Fruit fly (Drosophila melanogaster) whole organism, embryonic: Measurements from ENCODE around the gene CG31231.
A peak's percentile ranks its signal among the peaks of the same experiment; 100 is the strongest.

Experiments used
- Adf1 ChIP-seq: fragments of 200-800 bp; sonication (Bioruptor generic); IDR thresholded peaks from 2 replicates; pipeline ENCODE4 v1.3.6; 2022; ENCODE audit warnings: missing biosample characterization, missing genetic modification characterization
- Asciz ChIP-seq: fragments of 200-800 bp; sonication (Bioruptor generic); optimal IDR thresholded peaks from 2 replicates; lab custom pipeline; 2017; ENCODE audit warnings: missing biosample characterization, mild to moderate bottlenecking, missing genetic modification characterization, missing genetic modification reagents
- Bgb ChIP-seq: fragments of 200-800 bp; sonication (Bioruptor generic); IDR thresholded peaks from 2 replicates; pipeline ENCODE4 v1.3.6; 2022; ENCODE audit warnings: missing biosample characterization, missing genetic modification characterization; ENCODE audit not compliant: partially characterized antibody
- CG11560 ChIP-seq: fragments of 200-800 bp; sonication (Bioruptor generic); IDR thresholded peaks from 3 replicates; pipeline ENCODE4 v1.3.6; 2022; ENCODE audit warnings: missing biosample characterization, missing genetic modification characterization
- CG12659 ChIP-seq: fragments of 200-800 bp; sonication (Bioruptor generic); optimal IDR thresholded peaks from 3 replicates; lab custom pipeline; 2017; ENCODE audit warnings: mild to moderate bottlenecking, missing biosample characterization, missing genetic modification reagents, missing genetic modification characterization
- CG12744 ChIP-seq: fragments of 200-800 bp; sonication (Bioruptor generic); optimal IDR thresholded peaks from 2 replicates; lab custom pipeline; 2016; ENCODE audit warnings: missing biosample characterization, missing genetic modification characterization
- CG14965 ChIP-seq: fragments of 200-800 bp; sonication (Bioruptor generic); optimal IDR thresholded peaks from 2 replicates; lab custom pipeline; 2016; ENCODE audit warnings: missing biosample characterization, missing genetic modification characterization, borderline replicate concordance
- CG1529 ChIP-seq: fragments of 200-800 bp; sonication (Bioruptor generic); optimal IDR thresholded peaks from 3 replicates; lab custom pipeline; 2018; ENCODE audit warnings: missing biosample characterization, missing genetic modification characterization
- CG1602 ChIP-seq: fragments of 200-800 bp; sonication (Bioruptor generic); optimal IDR thresholded peaks from 3 replicates; lab custom pipeline; 2016; ENCODE audit warnings: missing biosample characterization, missing genetic modification characterization
- CG1603 ChIP-seq: fragments of 200-800 bp; sonication (Bioruptor generic); optimal IDR thresholded peaks from 2 replicates; lab custom pipeline; 2019; ENCODE audit warnings: missing biosample characterization, mild to moderate bottlenecking, missing genetic modification characterization, moderate library complexity
- CG17612 ChIP-seq: fragments of 200-800 bp; sonication (Bioruptor generic); IDR thresholded peaks from 2 replicates; pipeline ENCODE4 v1.3.6; 2022; ENCODE audit warnings: missing biosample characterization, missing genetic modification characterization
- CG18262 ChIP-seq: fragments of 200-800 bp; optimal IDR thresholded peaks from 3 replicates; lab custom pipeline; 2019; ENCODE audit warnings: missing biosample characterization, mild to moderate bottlenecking, missing genetic modification characterization, moderate library complexity
- CG18476 ChIP-seq: fragments of 200-800 bp; sonication (Bioruptor generic); optimal IDR thresholded peaks from 2 replicates; lab custom pipeline; 2016; ENCODE audit warnings: missing biosample characterization, mild to moderate bottlenecking, missing genetic modification characterization
- CG31365 ChIP-seq: fragments of 200-800 bp; sonication (Bioruptor generic); optimal IDR thresholded peaks from 2 replicates; lab custom pipeline; 2018; ENCODE audit warnings: missing biosample characterization, mild to moderate bottlenecking, missing genetic modification characterization
- CG31441 ChIP-seq: fragments of 200-800 bp; sonication (Bioruptor generic); IDR thresholded peaks from 2 replicates; pipeline ENCODE4 v1.3.6; 2022; ENCODE audit warnings: missing biosample characterization, missing genetic modification characterization
- CG3847 ChIP-seq: fragments of 200-800 bp; sonication (Bioruptor generic); IDR thresholded peaks from 2 replicates; pipeline ENCODE4 v1.3.6; 2022; ENCODE audit warnings: missing biosample characterization, missing genetic modification characterization
- CG4707 ChIP-seq: fragments of 200-800 bp; sonication (Bioruptor generic); optimal IDR thresholded peaks from 2 replicates; lab custom pipeline; 2018; ENCODE audit warnings: missing biosample characterization, mild to moderate bottlenecking, missing genetic modification characterization, moderate library complexity
- CG5953 ChIP-seq: fragments of 200-800 bp; sonication (Bioruptor generic); IDR thresholded peaks from 2 replicates; pipeline ENCODE4 v1.3.6; 2022; ENCODE audit warnings: missing biosample characterization, missing genetic modification characterization
- CG6683 ChIP-seq: fragments of 200-800 bp; sonication (Bioruptor generic); optimal IDR thresholded peaks from 2 replicates; lab custom pipeline; 2017; ENCODE audit warnings: missing biosample characterization, mild to moderate bottlenecking, missing genetic modification characterization, missing genetic modification reagents
- D19B ChIP-seq: fragments of 200-800 bp; sonication (Bioruptor generic); optimal IDR thresholded peaks from 2 replicates; lab custom pipeline; 2017; ENCODE audit warnings: missing biosample characterization, mild to moderate bottlenecking, missing genetic modification characterization
- Eip74EF ChIP-seq, 2 experiments: fragments of 200-800 bp in 1 of 2; fragments of >200 bp in 1 of 2; sonication (Bioruptor generic) in 1 of 2; optimal IDR thresholded peaks; 2 replicates each; lab custom pipeline; 2017 to 2019; ENCODE audit warnings: missing biosample characterization in 2 of 2, missing genetic modification characterization in 2 of 2, mild to moderate bottlenecking in 1 of 2, moderate library complexity in 1 of 2
- Fer1 ChIP-seq: fragments of 200-800 bp; sonication (Bioruptor generic); optimal IDR thresholded peaks from 2 replicates; lab custom pipeline; 2017; ENCODE audit warnings: missing biosample characterization, mild to moderate bottlenecking, missing genetic modification characterization
- Hr51 ChIP-seq, 2 experiments: fragments of 200-800 bp; sonication (Bioruptor generic); optimal IDR thresholded peaks; 2 replicates in 1 of 2; 3 replicates in 1 of 2; lab custom pipeline; 2016 to 2018; ENCODE audit warnings: missing biosample characterization in 2 of 2, missing genetic modification characterization in 2 of 2, mild to moderate bottlenecking in 1 of 2, moderate library complexity in 1 of 2
- Hsf ChIP-seq: fragments of 200-800 bp; sonication (Bioruptor generic); optimal IDR thresholded peaks from 3 replicates; lab custom pipeline; 2016; ENCODE audit warnings: missing biosample characterization, missing genetic modification characterization
- MESR4 ChIP-seq: fragments of 200-800 bp; sonication (Bioruptor generic); optimal IDR thresholded peaks from 2 replicates; lab custom pipeline; 2018; ENCODE audit warnings: missing biosample characterization, mild to moderate bottlenecking, missing genetic modification characterization, moderate library complexity
- Nf-YB ChIP-seq: fragments of 200-800 bp; sonication (Bioruptor generic); optimal IDR thresholded peaks from 3 replicates; lab custom pipeline; 2019; ENCODE audit warnings: missing biosample characterization, mild to moderate bottlenecking, missing genetic modification characterization, moderate library complexity
- Pdp1 ChIP-seq, 2 experiments: fragments of 200-800 bp; sonication (Bioruptor generic); optimal IDR thresholded peaks; 3 replicates each; lab custom pipeline; 2016; ENCODE audit warnings: missing biosample characterization in 2 of 2, missing genetic modification characterization in 2 of 2, mild to moderate bottlenecking in 1 of 2, moderate library complexity in 1 of 2
- Spps ChIP-seq: fragments of 200-800 bp; sonication (Bioruptor generic); optimal IDR thresholded peaks from 2 replicates; lab custom pipeline; 2018; ENCODE audit warnings: missing biosample characterization, mild to moderate bottlenecking, missing genetic modification characterization
- Stat92E ChIP-seq, 3 experiments: fragments of >200 bp in 2 of 3; fragments of 200-800 bp in 1 of 3; sonication (Bioruptor generic) in 1 of 3; optimal IDR thresholded peaks; 2 replicates each; lab custom pipeline; 2017 to 2019; ENCODE audit warnings: missing biosample characterization in 3 of 3, missing genetic modification characterization in 3 of 3, mild to moderate bottlenecking in 1 of 3, moderate library complexity in 1 of 3
- Taf1 ChIP-seq: fragments of 200-800 bp; sonication (Bioruptor generic); IDR thresholded peaks from 2 replicates; pipeline ENCODE4 v1.3.6; 2022; ENCODE audit warnings: missing biosample characterization, missing genetic modification characterization
- ab ChIP-seq: fragments of 200-800 bp; sonication (Bioruptor generic); optimal IDR thresholded peaks from 2 replicates; lab custom pipeline; 2016; ENCODE audit warnings: missing biosample characterization, missing genetic modification characterization
- bcd ChIP-seq: fragments of 200-800 bp; sonication (Bioruptor generic); optimal IDR thresholded peaks from 2 replicates; lab custom pipeline; 2017; ENCODE audit warnings: missing biosample characterization, mild to moderate bottlenecking, missing genetic modification characterization
- caup ChIP-seq: fragments of 200-800 bp; sonication (Bioruptor generic); optimal IDR thresholded peaks from 3 replicates; lab custom pipeline; 2017; ENCODE audit warnings: missing biosample characterization, mild to moderate bottlenecking, missing genetic modification characterization, moderate library complexity; ENCODE audit not compliant: severe bottlenecking
- cg ChIP-seq: fragments of 200-800 bp; sonication (Bioruptor generic); optimal IDR thresholded peaks from 3 replicates; lab custom pipeline; 2019; ENCODE audit warnings: missing biosample characterization, mild to moderate bottlenecking, missing genetic modification characterization, moderate library complexity
- ci ChIP-seq: fragments of 200-800 bp; sonication (Bioruptor generic); IDR thresholded peaks from 3 replicates; pipeline ENCODE4 v1.3.6; 2022; ENCODE audit warnings: missing biosample characterization, missing genetic modification characterization
- dati ChIP-seq: fragments of 200-800 bp; sonication (Bioruptor generic); IDR thresholded peaks from 2 replicates; pipeline ENCODE4 v1.3.6; 2022; ENCODE audit warnings: missing biosample characterization, missing genetic modification characterization
- dmrt11E ChIP-seq: fragments of 200-800 bp; sonication (Bioruptor generic); optimal IDR thresholded peaks from 3 replicates; lab custom pipeline; 2018; ENCODE audit warnings: missing biosample characterization, mild to moderate bottlenecking, missing genetic modification characterization, moderate library complexity
- dpn ChIP-seq, 2 experiments: fragments of 200-800 bp; sonication (Bioruptor generic); optimal IDR thresholded peaks; 3 replicates each; lab custom pipeline; 2016; ENCODE audit warnings: missing biosample characterization in 2 of 2, missing genetic modification characterization in 2 of 2
- ems ChIP-seq: fragments of 200-800 bp; sonication (Bioruptor generic); optimal IDR thresholded peaks from 3 replicates; lab custom pipeline; 2016; ENCODE audit warnings: missing biosample characterization, missing genetic modification characterization
- gcm2 ChIP-seq: fragments of 200-800 bp; sonication (Bioruptor generic); optimal IDR thresholded peaks from 2 replicates; lab custom pipeline; 2016; ENCODE audit warnings: missing biosample characterization, missing genetic modification characterization
- jing ChIP-seq: fragments of 200-800 bp; sonication (Bioruptor generic); optimal IDR thresholded peaks from 2 replicates; lab custom pipeline; 2018; ENCODE audit warnings: missing biosample characterization, mild to moderate bottlenecking, missing genetic modification characterization
- lmd ChIP-seq: fragments of 200-800 bp; sonication (Bioruptor generic); IDR thresholded peaks from 2 replicates; pipeline ENCODE4 v1.3.6; 2022; ENCODE audit warnings: missing biosample characterization, missing genetic modification characterization
- lov ChIP-seq, 2 experiments: fragments of 200-800 bp in 1 of 2; fragments of >200 bp in 1 of 2; sonication (Bioruptor generic) in 1 of 2; IDR thresholded peaks in 1 of 2; optimal IDR thresholded peaks in 1 of 2; 2 replicates in 1 of 2; 3 replicates in 1 of 2; pipeline versions ENCODE4 v1.3.6 to Lab custom; 2017 to 2022; ENCODE audit warnings: missing biosample characterization in 1 of 2, missing genetic modification characterization in 1 of 2
- mld ChIP-seq: fragments of 200-800 bp; sonication (Bioruptor generic); IDR thresholded peaks from 3 replicates; pipeline ENCODE4 v1.3.6; 2022; ENCODE audit warnings: missing biosample characterization, missing genetic modification characterization; ENCODE audit not compliant: partially characterized antibody
- ranshi ChIP-seq: fragments of 200-800 bp; sonication (Bioruptor generic); IDR thresholded peaks from 2 replicates; pipeline ENCODE4 v1.3.6; 2022; ENCODE audit warnings: missing biosample characterization, missing genetic modification characterization
- seq ChIP-seq: fragments of 200-800 bp; sonication (Bioruptor generic); IDR thresholded peaks from 2 replicates; pipeline ENCODE4 v1.3.6; 2022; ENCODE audit warnings: missing biosample characterization, missing genetic modification characterization
- sisA ChIP-seq: fragments of 200-800 bp; sonication (Bioruptor generic); IDR thresholded peaks from 2 replicates; pipeline ENCODE4 v1.3.6; 2022; ENCODE audit warnings: missing biosample characterization, missing genetic modification characterization
- sqz ChIP-seq: fragments of 200-800 bp; sonication (Bioruptor generic); optimal IDR thresholded peaks from 3 replicates; lab custom pipeline; 2018; ENCODE audit warnings: missing biosample characterization, mild to moderate bottlenecking, missing genetic modification characterization
- sug ChIP-seq: fragments of 200-800 bp; optimal IDR thresholded peaks from 2 replicates; lab custom pipeline; 2019; ENCODE audit warnings: missing biosample characterization, mild to moderate bottlenecking, missing genetic modification characterization, moderate library complexity
- trem ChIP-seq: fragments of 200-800 bp; optimal IDR thresholded peaks from 3 replicates; lab custom pipeline; 2019; ENCODE audit warnings: missing biosample characterization, mild to moderate bottlenecking, missing genetic modification characterization, moderate library complexity

CG31231 gene

dm6 chr3R:18663525-18663924 is 1.6 kb upstream of the CG31231 start, which contains the start of the genes Cpsf73 and Gos28 (continued):
- TF ChIP-seq CG5953 (no peak), CG12659 (GFP tag; lab: Kevin White, UChicago) (peak; percentile 61), sqz (GFP tag; lab: Kevin White, UChicago) (no peak), lmd (no peak), CG18476 (GFP tag; lab: Kevin White, UChicago) (no peak), CG12744 (GFP tag; lab: Kevin White, UChicago) (no peak), Pdp1 (GFP tag; optimal IDR thresholded peaks at IDR 0.05; lab: Kevin White, UChicago) (peak; percentile 31 to 33), ci (GFP tag; lab: Robert Waterston, UW) (no peak), CG1529 (GFP tag; lab: Kevin White, UChicago) (no peak), CG1602 (GFP tag; lab: Kevin White, UChicago) (no peak), CG18262 (tag; lab: Kevin White, UChicago) (no peak), ems (GFP tag; lab: Kevin White, UChicago) (no peak), trem (tag; lab: Kevin White, UChicago) (peak; percentile 58), dati (GFP tag; lab: Robert Waterston, UW) (no peak), CG31441 (GFP tag; lab: Robert Waterston, UW) (no peak), jing (GFP tag; lab: Kevin White, UChicago) (no peak), D19B (GFP tag; lab: Kevin White, UChicago) (no peak), CG17612 (no peak), gcm2 (GFP tag; lab: Kevin White, UChicago) (no peak), sug (tag; lab: Kevin White, UChicago) (no peak), sisA (GFP tag; lab: Robert Waterston, UW) (peak; percentile 28; the same call in 1 of the 2 replicates), MESR4 (peak; percentile 81), CG6683 (GFP tag; lab: Kevin White, UChicago) (no peak), bcd (GFP tag; lab: Kevin White, UChicago) (no peak), CG4707 (GFP tag; lab: Kevin White, UChicago) (no peak), Bgb (GFP tag; lab: Robert Waterston, UW) (peak; percentile 15; the same call in 1 of the 2 replicates), CG14965 (GFP tag; lab: Kevin White, UChicago) (no peak), mld (GFP tag; lab: Robert Waterston, UW) (no peak), CG31365 (no peak), Taf1 (GFP tag; lab: Robert Waterston, UW) (no peak), dpn (GFP tag; optimal IDR thresholded peaks at IDR 0.05; lab: Kevin White, UChicago) (no peak), CG1603 (peak; percentile 83), ranshi (peak; percentile 41; the same call in 1 of the 2 replicates), CG3847 (GFP tag; lab: Robert Waterston, UW) (peak; percentile 62), Spps (no peak), Hsf (GFP tag; lab: Kevin White, UChicago) (peak; percentile 0), Eip74EF (GFP tag; optimal IDR thresholded peaks at IDR 0.05; lab: Kevin White, UChicago) (no peak), seq (no peak), ab (no peak), Nf-YB (GFP tag; lab: Kevin White, UChicago) (no peak), CG11560 (tag; lab: Robert Waterston, UW) (no peak), Asciz (GFP tag; lab: Kevin White, UChicago) (no peak), lov (optimal IDR thresholded peaks at IDR 0.05; lab: Kevin White, UChicago) (no peak), lov (GFP tag; IDR thresholded peaks at IDR 0.05; lab: Robert Waterston, UW) (no peak), Adf1 (GFP tag; lab: Robert Waterston, UW) (no peak), Fer1 (GFP tag; lab: Kevin White, UChicago) (peak; percentile 16), caup (GFP tag; lab: Kevin White, UChicago) (no peak), cg (GFP tag; lab: Kevin White, UChicago) (no peak), Stat92E (GFP tag; optimal IDR thresholded peaks at IDR 0.05; lab: Kevin White, UChicago) (no peak), Hr51 (GFP tag; optimal IDR thresholded peaks at IDR 0.05; lab: Kevin White, UChicago) (no peak), dmrt11E (peak; percentile 3)
